Worm (Caenorhabditis elegans) whole organism, L2 larva: ENCODE data around the gene cyp-35A4.

Source experiments
- C34F6.9 ChIP-seq: fragments of 150-350 bp; optimal IDR thresholded peaks from 2 replicates; lab custom pipeline; 2014; ENCODE audit warnings: missing biosample characterization, missing genetic modification characterization
- R02D3.7 ChIP-seq: fragments of 150-350 bp; optimal IDR thresholded peaks from 2 replicates; lab custom pipeline; 2014; ENCODE audit warnings: missing biosample characterization, missing genetic modification characterization
- Y55F3AM.14 ChIP-seq: fragments of 200-800 bp; sonication (Bioruptor generic); optimal IDR thresholded peaks from 2 replicates; lab custom pipeline; 2018; ENCODE audit warnings: mild to moderate bottlenecking, missing genetic modification characterization, missing compliant biosample characterization
- ZK546.5 ChIP-seq: sonication (generic microtip); optimal IDR thresholded peaks from 2 replicates; lab custom pipeline; 2017; ENCODE audit warnings: missing biosample characterization, missing genetic modification characterization
- aly-2 ChIP-seq: fragments of 150-350 bp; optimal IDR thresholded peaks from 2 replicates; lab custom pipeline; 2014; ENCODE audit warnings: missing biosample characterization, missing genetic modification characterization
- ama-1 ChIP-seq: fragments of 150-350 bp; optimal IDR thresholded peaks from 2 replicates; lab custom pipeline; 2018; ENCODE audit warnings: inconsistent platforms
- blmp-1 ChIP-seq: sonication (generic microtip); optimal IDR thresholded peaks from 2 replicates; lab custom pipeline; 2017; ENCODE audit warnings: missing genetic modification characterization, mild to moderate bottlenecking, missing compliant biosample characterization, antibody characterized with exemption, moderate library complexity; ENCODE audit not compliant: insufficient read depth
- ceh-16 ChIP-seq: fragments of 150-350 bp; optimal IDR thresholded peaks from 2 replicates; lab custom pipeline; 2014; ENCODE audit warnings: missing biosample characterization, missing genetic modification characterization
- ceh-82 ChIP-seq: fragments of 150-350 bp; optimal IDR thresholded peaks from 2 replicates; lab custom pipeline; 2014; ENCODE audit warnings: missing biosample characterization, missing genetic modification characterization
- crh-2 ChIP-seq: sonication (generic microtip); optimal IDR thresholded peaks from 2 replicates; lab custom pipeline; 2017; ENCODE audit warnings: missing biosample characterization, missing genetic modification characterization
- egl-27 ChIP-seq: sonication (generic microtip); optimal IDR thresholded peaks from 3 replicates; lab custom pipeline; 2017; ENCODE audit warnings: missing biosample characterization, missing genetic modification reagents, missing genetic modification characterization
- elt-1 ChIP-seq: fragments of 150-350 bp; optimal IDR thresholded peaks from 2 replicates; lab custom pipeline; 2014; ENCODE audit warnings: missing biosample characterization, missing genetic modification characterization
- fos-1 ChIP-seq: fragments of 150-350 bp; optimal IDR thresholded peaks from 2 replicates; lab custom pipeline; 2014; ENCODE audit warnings: missing biosample characterization, missing genetic modification characterization
- gmeb-1 ChIP-seq: fragments of 150-350 bp; optimal IDR thresholded peaks from 2 replicates; lab custom pipeline; 2014; ENCODE audit warnings: missing biosample characterization, missing genetic modification characterization
- lin-11 ChIP-seq: fragments of 150-350 bp; sonication (generic microtip); optimal IDR thresholded peaks from 2 replicates; lab custom pipeline; 2014; ENCODE audit warnings: missing biosample characterization, missing genetic modification characterization, inconsistent platforms, mixed read lengths
- lin-13 ChIP-seq: fragments of 150-350 bp; optimal IDR thresholded peaks from 2 replicates; lab custom pipeline; 2014; ENCODE audit warnings: missing biosample characterization, missing genetic modification reagents, missing genetic modification characterization
- lin-39 ChIP-seq: fragments of 150-350 bp; optimal IDR thresholded peaks from 2 replicates; lab custom pipeline; 2014; ENCODE audit warnings: missing biosample characterization, missing genetic modification reagents, missing genetic modification characterization
- mab-5 ChIP-seq: fragments of 150-350 bp; optimal IDR thresholded peaks from 2 replicates; lab custom pipeline; 2014; ENCODE audit warnings: missing biosample characterization, missing genetic modification characterization
- mbf-1 ChIP-seq: sonication (generic microtip); optimal IDR thresholded peaks from 2 replicates; lab custom pipeline; 2017; ENCODE audit warnings: missing biosample characterization, missing genetic modification characterization
- mdl-1 ChIP-seq, 2 experiments: fragments of 150-350 bp in 1 of 2; sonication (generic microtip) in 1 of 2; optimal IDR thresholded peaks; 2 replicates each; lab custom pipeline; 2017; ENCODE audit warnings: missing biosample characterization in 2 of 2, missing genetic modification characterization in 2 of 2
- nhr-10 ChIP-seq: sonication (generic microtip); optimal IDR thresholded peaks from 2 replicates; lab custom pipeline; 2017; ENCODE audit warnings: missing biosample characterization, missing genetic modification characterization
- nhr-11 ChIP-seq: fragments of 150-350 bp; optimal IDR thresholded peaks from 2 replicates; lab custom pipeline; 2014; ENCODE audit warnings: missing biosample characterization, missing genetic modification characterization
- nhr-12 ChIP-seq: fragments of 150-350 bp; optimal IDR thresholded peaks from 2 replicates; lab custom pipeline; 2014; ENCODE audit warnings: missing biosample characterization, missing genetic modification characterization
- nhr-129 ChIP-seq: fragments of 150-350 bp; optimal IDR thresholded peaks from 2 replicates; lab custom pipeline; 2014; ENCODE audit warnings: missing biosample characterization, missing genetic modification characterization
- nhr-21 ChIP-seq: fragments of 150-350 bp; optimal IDR thresholded peaks from 2 replicates; lab custom pipeline; 2014; ENCODE audit warnings: missing biosample characterization, missing genetic modification characterization
- nhr-23 ChIP-seq: fragments of 150-350 bp; optimal IDR thresholded peaks from 2 replicates; lab custom pipeline; 2014; ENCODE audit warnings: missing biosample characterization, missing genetic modification reagents, missing genetic modification characterization
- nhr-237 ChIP-seq: fragments of 150-350 bp; optimal IDR thresholded peaks from 2 replicates; lab custom pipeline; 2014; ENCODE audit warnings: missing biosample characterization, missing genetic modification characterization
- nhr-25 ChIP-seq: fragments of 150-350 bp; sonication (generic microtip); optimal IDR thresholded peaks from 3 replicates; lab custom pipeline; 2014; ENCODE audit warnings: missing biosample characterization, missing genetic modification characterization
- peb-1 ChIP-seq: fragments of 150-350 bp; optimal IDR thresholded peaks from 2 replicates; lab custom pipeline; 2014; ENCODE audit warnings: missing biosample characterization, missing genetic modification characterization
- sma-3 ChIP-seq: sonication (generic microtip); optimal IDR thresholded peaks from 2 replicates; lab custom pipeline; 2016; ENCODE audit warnings: missing genetic modification reagents, missing genetic modification characterization, missing compliant biosample characterization
- unc-39 ChIP-seq: fragments of 150-350 bp; optimal IDR thresholded peaks from 2 replicates; lab custom pipeline; 2014; ENCODE audit warnings: missing biosample characterization, missing genetic modification characterization
- unc-55 ChIP-seq: fragments of 150-350 bp; sonication (generic microtip); optimal IDR thresholded peaks from 3 replicates; lab custom pipeline; 2014; ENCODE audit warnings: missing biosample characterization, missing genetic modification reagents, missing genetic modification characterization
- ztf-1 ChIP-seq: fragments of 200-800 bp; sonication (Bioruptor generic); conservative IDR thresholded peaks from 2 replicates; pipeline ENCODE4 v1.3.6; 2022; ENCODE audit warnings: missing genetic modification characterization, missing compliant biosample characterization
- ztf-11 ChIP-seq: sonication (generic microtip); optimal IDR thresholded peaks from 2 replicates; lab custom pipeline; 2017; ENCODE audit warnings: missing biosample characterization, missing genetic modification characterization
- ztf-4 ChIP-seq: fragments of 150-350 bp; optimal IDR thresholded peaks from 2 replicates; lab custom pipeline; 2014; ENCODE audit warnings: missing biosample characterization, missing genetic modification characterization

Gene cyp-35A4

ce11 chrV:3994048-3994447 lies 37.4 kb upstream of the cyp-35A4 start, which contains the start of gene K09D9.9:
Gene K09D9.9 (minus strand): TSS chrV:3994148.
- TF ChIP-seq ceh-82 (tag; lab: Kevin White, UChicago): no peak

ce11 chrV:3995838-3996237 lies 35.6 kb upstream of the cyp-35A4 start, which contains the start of gene srx-62:
Gene srx-62 (minus strand): TSS chrV:3995938.
- TF ChIP-seq unc-39 (tag; lab: Kevin White, UChicago): no peak
- TF ChIP-seq lin-39 (tag; lab: Kevin White, UChicago): no peak
- no peak for TF ChIP-seq R02D3.7 (tag; lab: Kevin White, UChicago)
- TF ChIP-seq ztf-11 (tag; lab: Kevin White, UChicago): no peak
- TF ChIP-seq sma-3: no peak
- TF ChIP-seq nhr-21 (tag; lab: Kevin White, UChicago): no peak
- no peak for TF ChIP-seq nhr-11 (tag; lab: Kevin White, UChicago)
- no peak for TF ChIP-seq lin-13 (GFP tag; lab: Kevin White, UChicago)
- no peak for TF ChIP-seq ztf-4 (tag; lab: Kevin White, UChicago)
- TF ChIP-seq mbf-1 (tag; lab: Kevin White, UChicago): no peak
- TF ChIP-seq Y55F3AM.14: no peak
- TF ChIP-seq unc-55 (GFP tag; lab: Kevin White, UChicago): no peak
- no peak for TF ChIP-seq nhr-237
- TF ChIP-seq mab-5 (tag; lab: Kevin White, UChicago): no peak
- no peak for TF ChIP-seq elt-1 (tag; lab: Kevin White, UChicago)

- TF ChIP-seq nhr-237 (no peak), mbf-1 (tag; lab: Kevin White, UChicago) (no peak), nhr-25 (tag; lab: Kevin White, UChicago) (no peak), aly-2 (no peak), fos-1 (tag; lab: Kevin White, UChicago) (no peak), R02D3.7 (tag; lab: Kevin White, UChicago) (no peak), peb-1 (tag; lab: Kevin White, UChicago) (no peak), gmeb-1 (tag; lab: Kevin White, UChicago) (no peak), ZK546.5 (tag; lab: Kevin White, UChicago) (no peak), ceh-16 (tag; lab: Kevin White, UChicago) (no peak), mdl-1 (tag; optimal IDR thresholded peaks at IDR 0.05; lab: Kevin White, UChicago) (no peak), C34F6.9 (tag; lab: Kevin White, UChicago) (no peak), nhr-23 (tag; lab: Kevin White, UChicago) (no peak), ztf-1 (GFP tag; lab: Robert Waterston, UW) (no peak)
Measured at ce11 chrV:4004577-4004976, 26.8 kb upstream of the cyp-35A4 start.

DNA sequence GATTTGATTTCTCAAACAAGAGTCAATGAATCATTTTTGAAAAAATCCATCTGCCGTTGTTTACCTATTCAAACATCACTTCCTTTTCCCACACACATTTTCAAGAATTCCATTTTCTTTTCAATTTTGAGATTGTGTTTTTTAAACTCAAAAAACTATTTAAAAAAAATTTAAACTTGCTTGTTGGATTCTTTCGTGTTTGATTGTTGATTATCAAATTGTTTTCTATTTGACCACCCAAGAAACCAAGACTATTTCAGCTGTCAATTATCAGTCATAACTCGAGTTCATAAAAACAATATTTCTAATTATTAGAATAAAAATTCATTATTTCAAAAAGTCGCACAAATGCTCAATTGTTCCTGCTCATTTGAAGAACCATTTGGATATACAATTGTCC lies 26.2 kb upstream of the cyp-35A4 start, which contains the start of gene srh-8:
srh-8 (plus strand) TSS at position 301 of the 400 bp plus-strand sequence.
- TF ChIP-seq nhr-10 (tag; lab: Kevin White, UChicago) (no peak), ama-1 (lab: Kevin White, UChicago) (no peak), egl-27 (tag; lab: Kevin White, UChicago) (no peak), ztf-4 (tag; lab: Kevin White, UChicago) (no peak), lin-13 (GFP tag; lab: Kevin White, UChicago) (no peak), elt-1 (tag; lab: Kevin White, UChicago) (no peak), mab-5 (tag; lab: Kevin White, UChicago) (no peak), lin-11 (no peak), ceh-16 (tag; lab: Kevin White, UChicago) (no peak), Y55F3AM.14 (no peak), mdl-1 (tag; optimal IDR thresholded peaks at IDR 0.05; lab: Kevin White, UChicago) (no peak)

DNA sequence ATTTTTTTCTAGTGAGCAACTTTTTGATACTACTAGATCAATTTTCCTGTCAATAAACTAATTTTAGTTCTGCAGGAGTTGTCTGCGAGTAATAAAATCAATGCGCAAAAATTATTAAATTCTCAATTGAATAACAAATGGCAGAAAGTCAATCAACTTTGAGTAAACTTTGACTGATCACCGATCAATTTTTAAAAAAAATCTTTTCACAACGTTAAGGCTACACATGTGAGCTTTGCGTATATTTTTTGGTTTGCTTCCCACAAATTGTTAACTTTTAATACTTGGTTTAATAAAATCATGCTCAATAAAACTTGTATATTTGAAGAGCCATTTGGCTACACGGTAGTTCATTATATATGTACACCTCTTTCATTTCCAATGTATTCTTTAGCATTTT lies 23.5 kb upstream of the cyp-35A4 start, which contains the start of gene srh-7:
srh-7 (plus strand) TSS at position 301 of the 400 bp plus-strand sequence.
- no peak for TF ChIP-seq nhr-129 (tag; lab: Kevin White, UChicago)
- TF ChIP-seq peb-1 (tag; lab: Kevin White, UChicago): no peak
- TF ChIP-seq Y55F3AM.14: no peak
- TF ChIP-seq crh-2 (tag; lab: Kevin White, UChicago): no peak
- TF ChIP-seq egl-27 (tag; lab: Kevin White, UChicago): no peak

DNA sequence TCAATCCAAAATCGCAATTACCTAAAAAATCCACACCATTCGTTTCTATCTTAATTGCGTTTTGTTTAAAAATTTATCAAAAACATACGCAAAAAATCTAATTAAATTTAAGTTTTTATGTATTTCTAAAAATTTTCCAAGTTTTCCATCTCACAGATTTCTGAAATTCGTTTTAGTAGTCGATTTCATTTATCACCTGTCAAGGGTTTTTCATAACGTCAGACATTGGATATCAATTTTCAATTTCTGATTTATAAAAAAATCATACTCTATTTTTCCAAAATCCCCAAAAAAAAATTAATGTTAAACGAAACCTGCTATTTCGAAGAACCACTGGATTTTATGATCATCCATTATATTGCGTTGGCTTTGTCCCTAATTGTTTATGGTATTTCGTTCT lies 21.2 kb upstream of the cyp-35A4 start, which contains the start of gene srh-4:
srh-4 (plus strand) TSS at position 301 of the 400 bp plus-strand sequence.
- TF ChIP-seq nhr-12 (no peak), crh-2 (tag; lab: Kevin White, UChicago) (no peak), lin-39 (tag; lab: Kevin White, UChicago) (no peak), Y55F3AM.14 (no peak), blmp-1 (tag; lab: Kevin White, UChicago) (no peak), ztf-1 (GFP tag; lab: Robert Waterston, UW) (no peak), R02D3.7 (tag; lab: Kevin White, UChicago) (no peak)
